Worm (Caenorhabditis elegans) whole organism, L4 larva: ENCODE data around the gene Y49F6C.8.

Experiments used
- F10B5.3 ChIP-seq: sonication (generic microtip); optimal IDR thresholded peaks from 2 replicates; lab custom pipeline; 2016; ENCODE audit warnings: mild to moderate bottlenecking, missing genetic modification characterization, missing compliant biosample characterization
- F37D6.2 ChIP-seq: sonication (generic microtip); optimal IDR thresholded peaks from 2 replicates; lab custom pipeline; 2016; ENCODE audit warnings: mild to moderate bottlenecking, missing genetic modification characterization, missing compliant biosample characterization
- F49E8.2 ChIP-seq: sonication (generic microtip); optimal IDR thresholded peaks from 2 replicates; lab custom pipeline; 2016; ENCODE audit warnings: missing compliant biosample characterization, mild to moderate bottlenecking, missing genetic modification characterization, borderline replicate concordance
- R02D3.7 ChIP-seq: fragments of 150-350 bp; sonication (generic microtip); optimal IDR thresholded peaks from 3 replicates; lab custom pipeline; 2014; ENCODE audit warnings: missing biosample characterization, missing genetic modification characterization
- T20F7.1 ChIP-seq: fragments of 200-800 bp; sonication (Bioruptor generic); optimal IDR thresholded peaks from 2 replicates; lab custom pipeline; 2018; ENCODE audit warnings: mild to moderate bottlenecking, missing genetic modification characterization, missing compliant biosample characterization
- Y75B8A.6 ChIP-seq: fragments of 200-800 bp; sonication (Bioruptor generic); IDR thresholded peaks from 2 replicates; pipeline ENCODE4 v1.3.6; 2022; ENCODE audit warnings: missing genetic modification reagents, missing genetic modification characterization, missing compliant biosample characterization
- ceh-20 ChIP-seq: fragments of 200-800 bp; sonication (Bioruptor generic); IDR thresholded peaks from 2 replicates; pipeline ENCODE4 v1.3.6; 2022; ENCODE audit warnings: missing genetic modification reagents, missing genetic modification characterization, missing compliant biosample characterization
- ceh-44 ChIP-seq: fragments of 200-800 bp; sonication (Bioruptor generic); IDR thresholded peaks from 2 replicates; pipeline ENCODE4 v1.3.6; 2022; ENCODE audit warnings: missing genetic modification reagents, missing genetic modification characterization, missing compliant biosample characterization
- ceh-82 ChIP-seq: sonication (generic microtip); optimal IDR thresholded peaks from 2 replicates; lab custom pipeline; 2017; ENCODE audit warnings: missing biosample characterization, missing genetic modification characterization
- ces-1 ChIP-seq: fragments of 150-350 bp; sonication (generic microtip); optimal IDR thresholded peaks from 4 replicates; lab custom pipeline; 2014; ENCODE audit warnings: missing biosample characterization, missing genetic modification reagents, missing genetic modification characterization
- daf-8 ChIP-seq: fragments of 200-800 bp; sonication (Bioruptor generic); IDR thresholded peaks from 2 replicates; pipeline ENCODE4 v1.3.6; 2022; ENCODE audit warnings: missing genetic modification characterization, missing compliant biosample characterization
- dmd-9 ChIP-seq: fragments of 200-800 bp; sonication (Bioruptor generic); IDR thresholded peaks from 2 replicates; pipeline ENCODE4 v1.3.6; 2022; ENCODE audit warnings: missing genetic modification reagents, missing genetic modification characterization, missing compliant biosample characterization
- duxl-1 ChIP-seq: sonication (generic microtip); optimal IDR thresholded peaks from 2 replicates; lab custom pipeline; 2016; ENCODE audit warnings: mild to moderate bottlenecking, missing genetic modification characterization, moderate library complexity, missing compliant biosample characterization; ENCODE audit not compliant: poor library complexity
- egl-27 ChIP-seq: sonication (generic microtip); optimal IDR thresholded peaks from 3 replicates; lab custom pipeline; 2017; ENCODE audit warnings: missing biosample characterization, missing genetic modification reagents, missing genetic modification characterization
- egl-43 ChIP-seq: fragments of 200-800 bp; sonication (Bioruptor generic); IDR thresholded peaks from 2 replicates; pipeline ENCODE4 v1.3.6; 2022; ENCODE audit warnings: missing genetic modification reagents, missing genetic modification characterization, missing compliant biosample characterization
- fkh-10 ChIP-seq: fragments of 150-350 bp; optimal IDR thresholded peaks from 2 replicates; lab custom pipeline; 2014; ENCODE audit warnings: missing biosample characterization, missing genetic modification reagents, missing genetic modification characterization
- jun-1 ChIP-seq: fragments of 150-350 bp; optimal IDR thresholded peaks from 2 replicates; lab custom pipeline; 2014; ENCODE audit warnings: missing biosample characterization, missing genetic modification reagents, missing genetic modification characterization
- lin-13 ChIP-seq: fragments of 150-350 bp; optimal IDR thresholded peaks from 2 replicates; lab custom pipeline; 2014; ENCODE audit warnings: missing biosample characterization, missing genetic modification reagents, missing genetic modification characterization
- lin-39 ChIP-seq: fragments of 150-350 bp; optimal IDR thresholded peaks from 2 replicates; lab custom pipeline; 2014; ENCODE audit warnings: missing biosample characterization, missing genetic modification reagents, missing genetic modification characterization
- madf-5 ChIP-seq, 2 experiments: fragments of 200-800 bp; sonication (Bioruptor generic); IDR thresholded peaks; 2 replicates each; pipeline ENCODE4 v1.3.6; 2022; ENCODE audit warnings: missing compliant biosample characterization in 2 of 2, missing genetic modification characterization in 2 of 2
- mdt-29 ChIP-seq: fragments of 200-800 bp; sonication (Bioruptor generic); IDR thresholded peaks from 2 replicates; pipeline ENCODE4 v1.3.6; 2022; ENCODE audit warnings: missing genetic modification reagents, missing genetic modification characterization, missing compliant biosample characterization
- mep-1 ChIP-seq: fragments of 150-350 bp; sonication (generic microtip); optimal IDR thresholded peaks from 3 replicates; lab custom pipeline; 2014; ENCODE audit warnings: missing biosample characterization, missing genetic modification characterization
- mxl-3 ChIP-seq: fragments of 200-800 bp; sonication (Bioruptor generic); optimal IDR thresholded peaks from 2 replicates; lab custom pipeline; 2018; ENCODE audit warnings: mild to moderate bottlenecking, missing genetic modification characterization, missing compliant biosample characterization
- nhr-11 ChIP-seq: fragments of 150-350 bp; optimal IDR thresholded peaks from 2 replicates; lab custom pipeline; 2014; ENCODE audit warnings: missing biosample characterization, missing genetic modification characterization
- nhr-111 ChIP-seq: fragments of 200-800 bp; sonication (Bioruptor generic); optimal IDR thresholded peaks from 2 replicates; lab custom pipeline; 2018; ENCODE audit warnings: mild to moderate bottlenecking, missing genetic modification characterization, missing compliant biosample characterization
- nhr-237 ChIP-seq: sonication (generic microtip); optimal IDR thresholded peaks from 2 replicates; lab custom pipeline; 2017; ENCODE audit warnings: missing biosample characterization, missing genetic modification characterization
- nhr-28 ChIP-seq: fragments of 150-350 bp; optimal IDR thresholded peaks from 2 replicates; lab custom pipeline; 2014; ENCODE audit warnings: missing biosample characterization, missing genetic modification characterization
- php-3 ChIP-seq: fragments of 200-800 bp; sonication (Bioruptor generic); IDR thresholded peaks from 2 replicates; pipeline ENCODE4 v1.3.6; 2022; ENCODE audit warnings: missing genetic modification reagents, missing genetic modification characterization, missing compliant biosample characterization
- sdz-12 ChIP-seq: fragments of 200-800 bp; sonication (Bioruptor generic); optimal IDR thresholded peaks from 2 replicates; lab custom pipeline; 2018; ENCODE audit warnings: mild to moderate bottlenecking, missing genetic modification characterization, missing compliant biosample characterization
- spr-1 ChIP-seq: sonication (generic microtip); optimal IDR thresholded peaks from 2 replicates; lab custom pipeline; 2016; ENCODE audit warnings: mild to moderate bottlenecking, missing genetic modification characterization, missing compliant biosample characterization
- tag-97 ChIP-seq: fragments of 200-800 bp; sonication (Bioruptor generic); IDR thresholded peaks from 2 replicates; pipeline ENCODE4 v1.3.6; 2022; ENCODE audit warnings: missing genetic modification characterization, missing compliant biosample characterization
- unc-62 ChIP-seq, 3 experiments: fragments of 150-350 bp in 1 of 3; sonication (generic microtip); optimal IDR thresholded peaks in 2 of 3; peaks in 1 of 3; 1 replicate in 1 of 3; 2 replicates in 2 of 3; lab custom pipeline; 2014 to 2017; ENCODE audit warnings: missing biosample characterization in 3 of 3, missing genetic modification characterization in 3 of 3, missing genetic modification reagents in 3 of 3, missing genotype in 1 of 3
- zfp-2 ChIP-seq: sonication (generic microtip); optimal IDR thresholded peaks from 2 replicates; lab custom pipeline; 2016; ENCODE audit warnings: mild to moderate bottlenecking, missing genetic modification characterization, missing compliant biosample characterization
- zfp-3 ChIP-seq: fragments of 200-800 bp; sonication (Bioruptor generic); conservative IDR thresholded peaks from 2 replicates; pipeline ENCODE4 v1.3.6; 2022; ENCODE audit warnings: missing genetic modification reagents, missing genetic modification characterization, missing compliant biosample characterization
- zip-11 ChIP-seq: fragments of 200-800 bp; sonication (Bioruptor generic); IDR thresholded peaks from 2 replicates; pipeline ENCODE4 v1.3.6; 2022; ENCODE audit warnings: missing genetic modification characterization, missing compliant biosample characterization
- zip-2 ChIP-seq: fragments of 150-350 bp; optimal IDR thresholded peaks from 2 replicates; lab custom pipeline; 2014; ENCODE audit warnings: missing biosample characterization, missing genetic modification characterization

Y49F6C.8 gene

ce11 chrII:3370061-3370460 lies at the start of gene Y49F6C.8:
Gene Y49F6C.8, minus strand, starts transcription at chrII:3370111.
- TF ChIP-seq php-3 (GFP tag; lab: Robert Waterston, UW) (no peak), duxl-1 (peak; percentile 97)
- TF ChIP-seq, all 104 proteins: peak for 1

ce11 chrII:3416528-3416927 lies 46.6 kb upstream of the Y49F6C.8 start, which contains the start of gene nep-6:
Gene nep-6, plus strand, starts transcription at chrII:3416828.
- no peak for TF ChIP-seq nhr-111 (GFP tag; lab: Kevin White, UChicago)
- TF ChIP-seq nhr-28 (tag; lab: Kevin White, UChicago) = no peak
- no peak for TF ChIP-seq mdt-29 (GFP tag; lab: Robert Waterston, UW)
- TF ChIP-seq ces-1 = no peak
- no peak for TF ChIP-seq zfp-2 (tag; lab: Kevin White, UChicago)
- no peak for TF ChIP-seq T20F7.1 (GFP tag; lab: Kevin White, UChicago)
- TF ChIP-seq madf-5 (GFP tag; IDR thresholded peaks at IDR 0.05; lab: Robert Waterston, UW) = no peak
- no peak for TF ChIP-seq egl-43 (GFP tag; lab: Robert Waterston, UW)
- TF ChIP-seq lin-39 = no peak
- no peak for TF ChIP-seq ceh-44 (GFP tag; lab: Robert Waterston, UW)
- TF ChIP-seq dmd-9 (GFP tag; lab: Robert Waterston, UW) = no peak
- no peak for TF ChIP-seq lin-13 (GFP tag; lab: Kevin White, UChicago)
- TF ChIP-seq nhr-237 (tag; lab: Kevin White, UChicago) = no peak
- TF ChIP-seq unc-62 (GFP tag; optimal IDR thresholded peaks at IDR 0.05 in 1 of 2; lab: Kevin White, UChicago) = no peak
- TF ChIP-seq unc-62 (tag; optimal IDR thresholded peaks at IDR 0.05; lab: Kevin White, UChicago) = no peak
- TF ChIP-seq tag-97 (GFP tag; lab: Robert Waterston, UW) = no peak
- no peak for TF ChIP-seq spr-1

- TF ChIP-seq F10B5.3 (tag; lab: Kevin White, UChicago) (no peak), lin-13 (GFP tag; lab: Kevin White, UChicago) (no peak), nhr-11 (tag; lab: Kevin White, UChicago) (no peak), zfp-3 (GFP tag; lab: Robert Waterston, UW) (no peak), F49E8.2 (tag; lab: Kevin White, UChicago) (no peak), ceh-20 (GFP tag; lab: Robert Waterston, UW) (no peak), Y75B8A.6 (GFP tag; lab: Robert Waterston, UW) (no peak), zip-2 (no peak), fkh-10 (no peak), daf-8 (no peak), F37D6.2 (tag; lab: Kevin White, UChicago) (no peak), R02D3.7 (tag; lab: Kevin White, UChicago) (no peak), egl-27 (tag; lab: Kevin White, UChicago) (no peak), ceh-82 (tag; lab: Kevin White, UChicago) (no peak), unc-62 (GFP tag; optimal IDR thresholded peaks at IDR 0.05 in 1 of 2; lab: Kevin White, UChicago) (no peak), unc-62 (tag; optimal IDR thresholded peaks at IDR 0.05; lab: Kevin White, UChicago) (no peak)
- TF ChIP-seq, all 104 proteins: peak for 0
These were observed 44.5 kb upstream of the Y49F6C.8 start, which contains the start of the genes F18A12.7 and F18A12.2 for ce11 chrII:3414383-3414910. Gene F18A12.7, minus strand, starts transcription at chrII:3414483. Gene F18A12.2, plus strand, starts transcription at chrII:3414860.

ce11 chrII:3403535-3403934 lies 33.6 kb upstream of the Y49F6C.8 start, which contains the start of gene nep-8:
Gene nep-8, plus strand, starts transcription at chrII:3403835.
- TF ChIP-seq ceh-44 (GFP tag; lab: Robert Waterston, UW) (no peak), sdz-12 (GFP tag; lab: Kevin White, UChicago) (no peak), jun-1 (tag; lab: Kevin White, UChicago) (no peak), mep-1 (no peak), mxl-3 (no peak), zip-11 (GFP tag; lab: Robert Waterston, UW) (no peak), lin-39 (no peak), nhr-28 (tag; lab: Kevin White, UChicago) (no peak)
